Fruit fly (Drosophila melanogaster) whole organism, prepupa: ENCODE measurements around the gene Ipp.

Experiments used
- Blimp-1 ChIP-seq: fragments of 200-800 bp; sonication (Bioruptor generic); optimal IDR thresholded peaks from 3 replicates; lab custom pipeline; 2017; ENCODE audit warnings: missing biosample characterization, missing genetic modification characterization, mild to moderate bottlenecking, moderate library complexity, missing genetic modification reagents
- CG10631 ChIP-seq: fragments of 200-800 bp; sonication (Bioruptor generic); optimal IDR thresholded peaks from 2 replicates; lab custom pipeline; 2016; ENCODE audit warnings: missing biosample characterization, missing genetic modification characterization
- CG11294 ChIP-seq: fragments of 200-800 bp; sonication (Bioruptor generic); IDR thresholded peaks from 2 replicates; pipeline ENCODE4 v1.3.6; 2022; ENCODE audit warnings: missing biosample characterization, missing genetic modification characterization
- CG11762 ChIP-seq: fragments of 200-800 bp; sonication (Bioruptor generic); optimal IDR thresholded peaks from 3 replicates; lab custom pipeline; 2016; ENCODE audit warnings: missing biosample characterization, missing genetic modification characterization; ENCODE audit not compliant: insufficient read depth
- CG3032 ChIP-seq: fragments of 200-800 bp; optimal IDR thresholded peaks from 2 replicates; lab custom pipeline; 2019; ENCODE audit warnings: missing biosample characterization, mild to moderate bottlenecking, missing genetic modification characterization, moderate library complexity
- CG31627 ChIP-seq: fragments of 200-800 bp; sonication (Bioruptor generic); optimal IDR thresholded peaks from 3 replicates; lab custom pipeline; 2016; ENCODE audit warnings: missing biosample characterization, missing genetic modification characterization
- CG32006 ChIP-seq: fragments of 200-800 bp; sonication (Bioruptor generic); optimal IDR thresholded peaks from 3 replicates; lab custom pipeline; 2017; ENCODE audit warnings: missing biosample characterization, mild to moderate bottlenecking, missing genetic modification characterization
- CG3919 ChIP-seq: fragments of 200-800 bp; sonication (Bioruptor generic); optimal IDR thresholded peaks from 3 replicates; lab custom pipeline; 2016; ENCODE audit warnings: missing biosample characterization, missing genetic modification characterization
- CG4318 ChIP-seq: fragments of 200-800 bp; sonication (Bioruptor generic); optimal IDR thresholded peaks from 3 replicates; lab custom pipeline; 2017; ENCODE audit warnings: missing biosample characterization, mild to moderate bottlenecking, missing genetic modification characterization
- CG6163 ChIP-seq: fragments of 200-800 bp; sonication (Bioruptor generic); IDR thresholded peaks from 3 replicates; pipeline ENCODE4 v1.3.6; 2022; ENCODE audit warnings: missing biosample characterization, missing genetic modification characterization
- CG6276 ChIP-seq: fragments of 200-800 bp; sonication (Bioruptor generic); optimal IDR thresholded peaks from 2 replicates; lab custom pipeline; 2017; ENCODE audit warnings: missing biosample characterization, mild to moderate bottlenecking, missing genetic modification characterization
- CG6792 ChIP-seq: fragments of 200-800 bp; sonication (Bioruptor generic); optimal IDR thresholded peaks from 3 replicates; lab custom pipeline; 2016; ENCODE audit warnings: missing biosample characterization, missing genetic modification characterization
- CG6808 ChIP-seq: fragments of 200-800 bp; sonication (Bioruptor generic); optimal IDR thresholded peaks from 3 replicates; lab custom pipeline; 2017; ENCODE audit warnings: missing biosample characterization, missing genetic modification characterization, mild to moderate bottlenecking, moderate library complexity, missing genetic modification reagents
- CG6854 ChIP-seq: fragments of 200-800 bp; sonication (Bioruptor generic); optimal IDR thresholded peaks from 2 replicates; lab custom pipeline; 2017; ENCODE audit warnings: missing biosample characterization, mild to moderate bottlenecking, missing genetic modification characterization
- CG7368 ChIP-seq: fragments of 200-800 bp; sonication (Bioruptor generic); optimal IDR thresholded peaks from 3 replicates; lab custom pipeline; 2016; ENCODE audit warnings: missing biosample characterization, missing genetic modification characterization
- CG8632 ChIP-seq: fragments of 200-800 bp; sonication (Bioruptor generic); optimal IDR thresholded peaks from 3 replicates; lab custom pipeline; 2016; ENCODE audit warnings: missing biosample characterization, missing genetic modification characterization
- CG9139 ChIP-seq: fragments of 200-800 bp; sonication (Bioruptor generic); optimal IDR thresholded peaks from 3 replicates; lab custom pipeline; 2017; ENCODE audit warnings: missing biosample characterization, mild to moderate bottlenecking, missing genetic modification characterization
- Eip75B ChIP-seq: fragments of 200-800 bp; sonication (Bioruptor generic); optimal IDR thresholded peaks from 3 replicates; lab custom pipeline; 2016; ENCODE audit warnings: missing biosample characterization, missing genetic modification characterization
- Eip78C ChIP-seq: fragments of 200-800 bp; sonication (Bioruptor generic); peaks from one replicate; lab custom pipeline; 2016; ENCODE audit warnings: missing biosample characterization, missing genetic modification characterization
- Eip93F ChIP-seq: fragments of 200-800 bp; sonication (Bioruptor generic); optimal IDR thresholded peaks from 2 replicates; lab custom pipeline; 2016; ENCODE audit warnings: missing biosample characterization, mild to moderate bottlenecking, missing genetic modification characterization
- Ets21C ChIP-seq: fragments of 200-800 bp; sonication (Bioruptor generic); optimal IDR thresholded peaks from 3 replicates; lab custom pipeline; 2016; ENCODE audit warnings: missing biosample characterization, missing genetic modification characterization
- Gug ChIP-seq: fragments of 200-800 bp; sonication (Bioruptor generic); IDR thresholded peaks from 2 replicates; pipeline ENCODE4 v1.3.6; 2022; ENCODE audit warnings: missing biosample characterization, missing genetic modification characterization
- Hr38 ChIP-seq: sonication (Bioruptor generic); optimal IDR thresholded peaks from 2 replicates; lab custom pipeline; 2016; ENCODE audit warnings: missing biosample characterization, missing genetic modification characterization
- Hr4 ChIP-seq: fragments of 200-800 bp; sonication (Bioruptor generic); optimal IDR thresholded peaks from 3 replicates; lab custom pipeline; 2016; ENCODE audit warnings: missing biosample characterization, missing genetic modification characterization
- Met ChIP-seq: fragments of 200-800 bp; sonication (Bioruptor generic); optimal IDR thresholded peaks from 3 replicates; lab custom pipeline; 2016; ENCODE audit warnings: missing biosample characterization, missing genetic modification characterization
- OdsH ChIP-seq: fragments of 200-800 bp; sonication (Bioruptor generic); optimal IDR thresholded peaks from 3 replicates; lab custom pipeline; 2016; ENCODE audit warnings: missing biosample characterization, missing genetic modification characterization
- Smox ChIP-seq: fragments of 200-800 bp; sonication (Bioruptor generic); optimal IDR thresholded peaks from 3 replicates; lab custom pipeline; 2016; ENCODE audit warnings: missing biosample characterization, missing genetic modification characterization
- Sox102F ChIP-seq: fragments of 200-800 bp; sonication (Bioruptor generic); optimal IDR thresholded peaks from 2 replicates; lab custom pipeline; 2016; ENCODE audit warnings: missing biosample characterization, mild to moderate bottlenecking, missing genetic modification characterization
- Sox14 ChIP-seq: fragments of 200-800 bp; sonication (Bioruptor generic); optimal IDR thresholded peaks from 3 replicates; lab custom pipeline; 2016; ENCODE audit warnings: missing biosample characterization, missing genetic modification characterization
- Sox15 ChIP-seq: fragments of 200-800 bp; sonication (Bioruptor generic); optimal IDR thresholded peaks from 3 replicates; lab custom pipeline; 2016; ENCODE audit warnings: missing biosample characterization, missing genetic modification characterization
- achi ChIP-seq: fragments of 200-800 bp; sonication (Bioruptor generic); optimal IDR thresholded peaks from 3 replicates; lab custom pipeline; 2016; ENCODE audit warnings: missing biosample characterization, missing genetic modification characterization
- acj6 ChIP-seq: fragments of 200-800 bp; sonication (Bioruptor generic); optimal IDR thresholded peaks from 3 replicates; lab custom pipeline; 2016; ENCODE audit warnings: missing biosample characterization, missing genetic modification characterization
- cyc ChIP-seq: fragments of 200-800 bp; sonication (Bioruptor generic); optimal IDR thresholded peaks from 3 replicates; lab custom pipeline; 2016; ENCODE audit warnings: missing biosample characterization, missing genetic modification characterization
- dac ChIP-seq: fragments of 200-800 bp; sonication (Bioruptor generic); optimal IDR thresholded peaks from 2 replicates; lab custom pipeline; 2017; ENCODE audit warnings: missing biosample characterization, mild to moderate bottlenecking, missing genetic modification characterization
- dsx ChIP-seq: fragments of 200-800 bp; optimal IDR thresholded peaks from 3 replicates; lab custom pipeline; 2019; ENCODE audit warnings: missing biosample characterization, mild to moderate bottlenecking, missing genetic modification characterization, moderate library complexity; ENCODE audit not compliant: poor library complexity, severe bottlenecking
- eg ChIP-seq: fragments of 200-800 bp; sonication (Bioruptor generic); IDR thresholded peaks from 3 replicates; pipeline ENCODE4 v1.3.6; 2022; ENCODE audit warnings: missing biosample characterization, missing genetic modification characterization
- esn ChIP-seq: fragments of 200-800 bp; sonication (Bioruptor generic); optimal IDR thresholded peaks from 2 replicates; lab custom pipeline; 2016; ENCODE audit warnings: missing biosample characterization, mild to moderate bottlenecking, missing genetic modification characterization, moderate library complexity
- fd59A ChIP-seq: fragments of 200-800 bp; sonication (Bioruptor generic); optimal IDR thresholded peaks from 2 replicates; lab custom pipeline; 2017; ENCODE audit warnings: missing biosample characterization, mild to moderate bottlenecking, missing genetic modification characterization, missing genetic modification reagents
- fd85E ChIP-seq: fragments of 200-800 bp; sonication (Bioruptor generic); optimal IDR thresholded peaks from 3 replicates; lab custom pipeline; 2016; ENCODE audit warnings: missing biosample characterization, missing genetic modification characterization
- fkh ChIP-seq: fragments of 200-800 bp; sonication (Bioruptor generic); optimal IDR thresholded peaks from 3 replicates; lab custom pipeline; 2017; ENCODE audit warnings: missing biosample characterization, mild to moderate bottlenecking, missing genetic modification characterization, moderate library complexity
- lz ChIP-seq: fragments of 200-800 bp; sonication (Bioruptor generic); optimal IDR thresholded peaks from 3 replicates; lab custom pipeline; 2016; ENCODE audit warnings: missing biosample characterization, missing genetic modification characterization
- pdm3 ChIP-seq: fragments of 200-800 bp; sonication (Bioruptor generic); optimal IDR thresholded peaks from 3 replicates; lab custom pipeline; 2016; ENCODE audit warnings: missing biosample characterization, missing genetic modification characterization
- salr ChIP-seq, 2 experiments: fragments of 200-800 bp; sonication (Bioruptor generic); optimal IDR thresholded peaks; 3 replicates each; lab custom pipeline; 2016 to 2018; ENCODE audit warnings: missing biosample characterization in 2 of 2, missing genetic modification characterization in 2 of 2, mild to moderate bottlenecking in 1 of 2
- spab ChIP-seq: fragments of 200-800 bp; sonication (Bioruptor generic); optimal IDR thresholded peaks from 2 replicates; lab custom pipeline; 2017; ENCODE audit warnings: missing biosample characterization, mild to moderate bottlenecking, missing genetic modification characterization, missing genetic modification reagents
- ss ChIP-seq, 2 experiments: fragments of 200-800 bp; sonication (Bioruptor generic); optimal IDR thresholded peaks; 2 replicates in 1 of 2; 3 replicates in 1 of 2; lab custom pipeline; 2017 to 2018; ENCODE audit warnings: mild to moderate bottlenecking in 2 of 2, missing biosample characterization in 2 of 2, missing genetic modification characterization in 2 of 2, moderate library complexity in 1 of 2
- svp ChIP-seq: fragments of 200-800 bp; sonication (Bioruptor generic); peaks from one replicate; lab custom pipeline; 2016; ENCODE audit warnings: missing biosample characterization, missing genetic modification characterization
- topi ChIP-seq: fragments of 200-800 bp; sonication (Bioruptor generic); optimal IDR thresholded peaks from 3 replicates; lab custom pipeline; 2016; ENCODE audit warnings: missing biosample characterization, missing genetic modification characterization
- vri ChIP-seq: fragments of 200-800 bp; sonication (Bioruptor generic); optimal IDR thresholded peaks from 3 replicates; lab custom pipeline; 2016; ENCODE audit warnings: missing biosample characterization, mild to moderate bottlenecking, missing genetic modification characterization

Gene Ipp

dm6 chr3R:14006893-14007255 is 48.3 kb downstream of the Ipp start (continued):
- TF ChIP-seq ss (GFP tag; optimal IDR thresholded peaks at IDR 0.05; lab: Kevin White, UChicago): peak in 1 of 2 experiments; percentile 83
- TF ChIP-seq CG4318 (GFP tag; lab: Kevin White, UChicago): peak; percentile 1
- peak; percentile 50 for TF ChIP-seq Hr4 (GFP tag; lab: Kevin White, UChicago)
- peak; percentile 82 for TF ChIP-seq Smox (GFP tag; lab: Kevin White, UChicago)
- TF ChIP-seq Eip93F (GFP tag; lab: Kevin White, UChicago): no peak
- TF ChIP-seq Sox102F (GFP tag; lab: Kevin White, UChicago): peak; percentile 66
- peak; percentile 85 for TF ChIP-seq topi (GFP tag; lab: Kevin White, UChicago)
- peak; percentile 1 for TF ChIP-seq Blimp-1 (GFP tag; lab: Kevin White, UChicago)
- TF ChIP-seq CG3032 (tag; lab: Kevin White, UChicago): peak; percentile 79
- no peak for TF ChIP-seq Gug (GFP tag; lab: Robert Waterston, UW)
- TF ChIP-seq CG3919 (GFP tag; lab: Kevin White, UChicago): peak; percentile 76
- TF ChIP-seq fkh (GFP tag; lab: Kevin White, UChicago): no peak
- TF ChIP-seq eg (GFP tag; lab: Robert Waterston, UW): no peak
- peak; percentile 81 for TF ChIP-seq CG6808 (GFP tag; lab: Kevin White, UChicago)
- TF ChIP-seq Eip78C (GFP tag; lab: Kevin White, UChicago): peak; percentile 98
- TF ChIP-seq, all 60 proteins: peak for 47

- no peak for TF ChIP-seq fkh (GFP tag; lab: Kevin White, UChicago)
- peak; percentile 85 for TF ChIP-seq CG3919 (GFP tag; lab: Kevin White, UChicago)
- TF ChIP-seq Sox15 (GFP tag; lab: Kevin White, UChicago): no peak
- TF ChIP-seq acj6 (GFP tag; lab: Kevin White, UChicago): peak; percentile 21
- no peak for TF ChIP-seq fd59A
- TF ChIP-seq pdm3 (GFP tag; lab: Kevin White, UChicago): no peak
- TF ChIP-seq eg (GFP tag; lab: Robert Waterston, UW): peak; percentile 88
- TF ChIP-seq CG6276 (GFP tag; lab: Kevin White, UChicago): peak; percentile 1
- TF ChIP-seq fd85E (GFP tag; lab: Kevin White, UChicago): peak; percentile 41
- peak; percentile 53 for TF ChIP-seq CG6792 (GFP tag; lab: Kevin White, UChicago)
- TF ChIP-seq CG32006 (GFP tag; lab: Kevin White, UChicago): peak; percentile 52
- peak; percentile 43 for TF ChIP-seq Eip75B (GFP tag; lab: Kevin White, UChicago)
- TF ChIP-seq vri (GFP tag; lab: Kevin White, UChicago): no peak
- TF ChIP-seq lz: no peak
- peak; percentile 39 for TF ChIP-seq Blimp-1 (GFP tag; lab: Kevin White, UChicago)
- TF ChIP-seq CG7368 (GFP tag; lab: Kevin White, UChicago): peak; percentile 64
- peak; percentile 63 for TF ChIP-seq CG11762 (GFP tag; lab: Kevin White, UChicago)
- TF ChIP-seq CG9139 (GFP tag; lab: Kevin White, UChicago): peak; percentile 78
- peak; percentile 55 for TF ChIP-seq achi
- TF ChIP-seq dac: no peak
- peak; percentile 19 for TF ChIP-seq CG6854 (GFP tag; lab: Kevin White, UChicago)
- TF ChIP-seq Sox14: no peak
- peak; percentile 78 for TF ChIP-seq CG10631 (GFP tag; lab: Kevin White, UChicago)
- TF ChIP-seq esn: peak; percentile 34
- TF ChIP-seq Hr38 (GFP tag; lab: Kevin White, UChicago): no peak
- no peak for TF ChIP-seq OdsH
- peak; percentile 62 for TF ChIP-seq Gug (GFP tag; lab: Robert Waterston, UW)
- TF ChIP-seq CG8632 (GFP tag; lab: Kevin White, UChicago): peak; percentile 47
- TF ChIP-seq spab (GFP tag; lab: Kevin White, UChicago): peak; percentile 84
- no peak for TF ChIP-seq Met (GFP tag; lab: Kevin White, UChicago)
- peak; percentile 26 for TF ChIP-seq topi (GFP tag; lab: Kevin White, UChicago)
- peak; percentile 83 for TF ChIP-seq CG6163
- peak in 1 of 2 experiments; percentile 32 for TF ChIP-seq salr (GFP tag; optimal IDR thresholded peaks at IDR 0.05; lab: Kevin White, UChicago)
- no peak for TF ChIP-seq CG4318 (GFP tag; lab: Kevin White, UChicago)
- peak; percentile 15 to 62 for TF ChIP-seq ss (GFP tag; optimal IDR thresholded peaks at IDR 0.05; lab: Kevin White, UChicago)
- TF ChIP-seq svp (GFP tag; lab: Kevin White, UChicago): no peak
- TF ChIP-seq cyc (GFP tag; lab: Kevin White, UChicago): peak; percentile 31
- peak; percentile 67 for TF ChIP-seq CG3032 (tag; lab: Kevin White, UChicago)
- peak; percentile 99 for TF ChIP-seq dsx (GFP tag; lab: Kevin White, UChicago)
- peak; percentile 86 for TF ChIP-seq CG6808 (GFP tag; lab: Kevin White, UChicago)
- no peak for TF ChIP-seq CG31627 (GFP tag; lab: Kevin White, UChicago)
- TF ChIP-seq Ets21C (GFP tag; lab: Kevin White, UChicago): no peak
- peak; percentile 60 for TF ChIP-seq CG11294 (GFP tag; lab: Robert Waterston, UW)
- TF ChIP-seq Hr4 (GFP tag; lab: Kevin White, UChicago): no peak
Observed at dm6 chr3R:14007550-14007949, 49.0 kb downstream of the Ipp start.
